Worm (Caenorhabditis elegans): ENCODE measurements around the gene R07E4.5.

- TF ChIP-seq snpc-4 (GFP tag; optimal IDR thresholded peaks at IDR 0.05) (no peak), snpc-4 (tag; optimal IDR thresholded peaks at IDR 0.05) (no peak), lsy-27 (tag; optimal IDR thresholded peaks at IDR 0.05; ENCODE audit: borderline replicate concordance, insufficient read depth) (no peak), zfh-2 (GFP tag; conservative IDR thresholded peaks at IDR 0.05) (no peak), snpc-3.4 (tag; optimal IDR thresholded peaks at IDR 0.05) (no peak), lin-40 (tag; optimal IDR thresholded peaks at IDR 0.05) (no peak), ztf-25 (GFP tag; IDR thresholded peaks at IDR 0.05) (no peak), ekl-4 (GFP tag; IDR thresholded peaks at IDR 0.05) (no peak), F10E7.11 (tag; optimal IDR thresholded peaks at IDR 0.05) (no peak), bed-2 (GFP tag; IDR thresholded peaks at IDR 0.05) (no peak), egl-18 (GFP tag; IDR thresholded peaks at IDR 0.05) (no peak), ccch-3 (GFP tag; optimal IDR thresholded peaks at IDR 0.05) (no peak)
Observed at ce11 chrX:6002479-6002878, 49.5 kb upstream of the R07E4.5 start.
